Fruit fly (Drosophila melanogaster) whole organism, adult: ENCODE measurements around the gene prage.

ENCODE experiments used
- CG11617 ChIP-seq: fragments of 200-800 bp; sonication (Bioruptor generic); optimal IDR thresholded peaks from 2 replicates; lab custom pipeline; 2017; ENCODE audit warnings: mild to moderate bottlenecking, missing biosample characterization, missing genetic modification reagents, missing genetic modification characterization
- CG12768 ChIP-seq: fragments of 200-800 bp; sonication (Bioruptor generic); optimal IDR thresholded peaks from 2 replicates; lab custom pipeline; 2017; ENCODE audit warnings: missing biosample characterization, missing genetic modification characterization, mild to moderate bottlenecking, moderate library complexity, missing genetic modification reagents
- Hr96 ChIP-seq: fragments of 200-800 bp; sonication (Bioruptor generic); optimal IDR thresholded peaks from 2 replicates; lab custom pipeline; 2016; ENCODE audit warnings: missing biosample characterization, missing genetic modification characterization
- pad ChIP-seq: fragments of 200-800 bp; sonication (Bioruptor generic); optimal IDR thresholded peaks from 3 replicates; lab custom pipeline; 2017; ENCODE audit warnings: missing biosample characterization, missing genetic modification characterization, mild to moderate bottlenecking, moderate library complexity, missing genetic modification reagents

DNA sequence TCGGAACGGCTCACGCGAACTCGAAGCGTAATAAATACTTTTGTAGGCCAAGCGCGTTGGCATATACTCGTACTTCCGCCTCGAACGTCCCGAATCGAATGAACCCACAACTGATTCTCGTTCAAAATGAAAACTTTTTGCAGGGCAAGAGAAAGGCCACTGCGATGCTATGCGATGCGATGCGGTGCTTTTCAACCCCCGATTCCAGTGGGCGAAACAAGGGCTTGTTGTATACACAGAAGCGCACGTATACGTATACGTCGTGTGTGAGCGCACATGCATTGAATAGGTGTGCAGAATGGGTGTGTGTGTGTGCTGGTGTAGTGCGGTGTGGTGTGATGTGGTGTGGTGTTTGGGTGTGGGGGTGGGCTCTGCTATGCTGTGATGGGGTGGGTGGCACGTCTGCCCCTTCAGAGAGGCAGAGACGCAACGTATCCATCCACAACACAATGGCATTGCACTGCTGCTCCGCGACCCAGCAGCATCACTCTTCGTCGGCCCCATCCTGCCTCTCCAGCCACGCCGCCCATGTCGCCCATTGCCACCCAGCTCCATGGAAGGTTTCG, 20.4 kb downstream of the prage start:
- TF ChIP-seq Hr96 (GFP tag; lab: Kevin White, UChicago) (no peak), CG11617 (GFP tag; lab: Kevin White, UChicago) (no peak), pad (GFP tag; lab: Kevin White, UChicago) (no peak), CG12768 (GFP tag; lab: Kevin White, UChicago) (no peak)
